Worm (Caenorhabditis elegans) whole organism, early embryonic: ENCODE results near the gene secs-1.

Source experiments
- B0310.2 ChIP-seq: sonication (generic microtip); optimal IDR thresholded peaks from 2 replicates; lab custom pipeline; 2016; ENCODE audit warnings: mild to moderate bottlenecking, missing genetic modification characterization, missing compliant biosample characterization
- F13C5.2 ChIP-seq: sonication (generic microtip); optimal IDR thresholded peaks from 2 replicates; lab custom pipeline; 2017; ENCODE audit warnings: mild to moderate bottlenecking, missing genetic modification characterization, inconsistent platforms, missing compliant biosample characterization
- aly-1 ChIP-seq: sonication (generic microtip); optimal IDR thresholded peaks from 2 replicates; lab custom pipeline; 2016; ENCODE audit warnings: missing genetic modification characterization, missing compliant biosample characterization
- ama-1 ChIP-seq: fragments of 150-350 bp; optimal IDR thresholded peaks from 2 replicates; lab custom pipeline; 2014
- ceh-13 ChIP-seq: fragments of 200-800 bp; sonication (Bioruptor generic); optimal IDR thresholded peaks from 2 replicates; lab custom pipeline; 2018; ENCODE audit warnings: mild to moderate bottlenecking, missing genetic modification characterization, missing compliant biosample characterization
- ceh-36 ChIP-seq: sonication (generic microtip); optimal IDR thresholded peaks from 2 replicates; lab custom pipeline; 2016; ENCODE audit warnings: missing genetic modification characterization, inconsistent platforms, missing compliant biosample characterization
- ets-7 ChIP-seq: sonication (generic microtip); optimal IDR thresholded peaks from 2 replicates; lab custom pipeline; 2016; ENCODE audit warnings: missing genotype, missing genetic modification characterization, missing compliant biosample characterization
- flt-1 ChIP-seq: fragments of 200-800 bp; sonication (Bioruptor generic); IDR thresholded peaks from 2 replicates; pipeline ENCODE4 v1.3.6; 2022; ENCODE audit warnings: missing genetic modification characterization, missing compliant biosample characterization
- hmbx-1 ChIP-seq: sonication (generic microtip); optimal IDR thresholded peaks from 2 replicates; lab custom pipeline; 2016; ENCODE audit warnings: mild to moderate bottlenecking, missing genetic modification characterization, missing compliant biosample characterization
- hmg-4 ChIP-seq: fragments of 200-800 bp; sonication (Bioruptor generic); optimal IDR thresholded peaks from 2 replicates; lab custom pipeline; 2018; ENCODE audit warnings: mild to moderate bottlenecking, missing genetic modification characterization, missing compliant biosample characterization
- hnd-1 ChIP-seq: sonication (generic microtip); optimal IDR thresholded peaks from 2 replicates; lab custom pipeline; 2016; ENCODE audit warnings: missing genetic modification characterization, missing compliant biosample characterization
- pes-1 ChIP-seq: fragments of 200-800 bp; sonication (Bioruptor generic); IDR thresholded peaks from 2 replicates; pipeline ENCODE4 v1.3.6; 2022; ENCODE audit warnings: missing genetic modification reagents, missing genetic modification characterization, missing compliant biosample characterization
- scrt-1 ChIP-seq: fragments of 200-800 bp; sonication (Bioruptor generic); IDR thresholded peaks from 2 replicates; pipeline ENCODE4 v1.3.6; 2022; ENCODE audit warnings: missing genetic modification characterization, missing compliant biosample characterization
- sea-1 ChIP-seq: fragments of 200-800 bp; sonication (Bioruptor generic); conservative IDR thresholded peaks from 2 replicates; pipeline ENCODE4 v1.3.6; 2022; ENCODE audit warnings: missing genetic modification characterization, missing compliant biosample characterization
- tbx-11 ChIP-seq: fragments of 200-800 bp; sonication (Bioruptor generic); IDR thresholded peaks from 2 replicates; pipeline ENCODE4 v1.3.6; 2022; ENCODE audit warnings: missing genetic modification characterization, missing compliant biosample characterization
- tbx-37 ChIP-seq: fragments of 200-800 bp; sonication (Bioruptor generic); conservative IDR thresholded peaks from 2 replicates; pipeline ENCODE4 v1.3.6; 2022; ENCODE audit warnings: missing genetic modification reagents, missing genetic modification characterization, missing compliant biosample characterization
- tra-4 ChIP-seq: sonication (generic microtip); optimal IDR thresholded peaks from 2 replicates; lab custom pipeline; 2017; ENCODE audit warnings: missing genetic modification characterization, missing compliant biosample characterization

Gene secs-1

DNA sequence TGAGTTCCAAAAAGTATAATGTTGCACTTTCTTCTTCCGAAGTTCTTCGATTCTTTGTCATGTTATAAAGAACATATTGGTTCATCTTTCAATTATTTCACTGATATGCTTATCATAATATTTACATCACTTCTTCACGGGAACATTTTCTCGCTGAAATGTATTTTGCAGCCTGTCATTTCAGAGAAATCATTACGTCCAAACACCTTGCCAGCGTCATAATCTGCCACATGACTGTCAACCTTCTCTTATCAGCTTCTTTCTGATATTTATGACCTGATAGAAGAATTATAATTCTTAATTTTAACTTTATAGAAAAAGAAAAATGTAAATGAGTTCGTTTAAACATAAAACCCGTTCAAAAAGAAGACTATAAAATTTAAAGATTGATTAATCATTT, 2.2 kb downstream of the secs-1 start:
- TF ChIP-seq flt-1 (GFP tag; lab: Robert Waterston, UW) (no peak), sea-1 (GFP tag; lab: Robert Waterston, UW) (no peak), ets-7 (no peak), scrt-1 (GFP tag; lab: Robert Waterston, UW) (no peak), hnd-1 (tag; lab: Kevin White, UChicago) (no peak), pes-1 (GFP tag; lab: Robert Waterston, UW) (no peak), tbx-11 (GFP tag; lab: Robert Waterston, UW) (no peak), aly-1 (tag; lab: Kevin White, UChicago) (no peak), B0310.2 (tag; lab: Kevin White, UChicago) (no peak), ceh-36 (tag; lab: Kevin White, UChicago) (no peak)

DNA sequence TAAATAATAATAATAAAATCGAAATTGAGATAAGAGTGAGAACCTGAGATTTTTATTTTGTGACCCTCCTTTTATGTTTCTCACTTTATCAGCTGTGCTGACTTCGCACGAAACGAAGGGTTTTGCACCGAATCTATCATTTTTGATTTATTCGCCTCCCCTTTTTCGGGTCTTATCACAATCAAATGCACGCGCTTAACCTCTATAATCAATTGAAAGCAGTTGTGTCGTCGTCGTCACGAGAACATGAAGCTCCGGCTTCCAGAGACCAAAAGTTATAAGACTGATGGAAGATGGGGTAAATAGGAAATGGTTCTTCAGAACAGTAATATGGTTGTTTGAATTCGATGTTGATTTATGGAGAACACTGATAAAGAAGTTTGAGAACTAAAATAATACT, 3.1 kb downstream of the secs-1 start, which contains the start of gene D1054.18:
Gene D1054.18 (minus strand): TSS at position 45 of the 400 bp plus-strand sequence.
- no peak for TF ChIP-seq F13C5.2 (tag; lab: Kevin White, UChicago)
- no peak for TF ChIP-seq hmbx-1
- TF ChIP-seq flt-1 (GFP tag; lab: Robert Waterston, UW): no peak
- TF ChIP-seq hmg-4: no peak
- TF ChIP-seq hnd-1 (tag; lab: Kevin White, UChicago): no peak
- TF ChIP-seq sea-1 (GFP tag; lab: Robert Waterston, UW): no peak
- no peak for TF ChIP-seq pes-1 (GFP tag; lab: Robert Waterston, UW)
- TF ChIP-seq ama-1 (lab: Kevin White, UChicago): no peak
- no peak for TF ChIP-seq scrt-1 (GFP tag; lab: Robert Waterston, UW)
- TF ChIP-seq B0310.2 (tag; lab: Kevin White, UChicago): no peak
- TF ChIP-seq aly-1 (tag; lab: Kevin White, UChicago): no peak
- no peak for TF ChIP-seq tbx-37 (GFP tag; lab: Robert Waterston, UW)
- no peak for TF ChIP-seq tra-4 (tag; lab: Kevin White, UChicago)
- no peak for TF ChIP-seq ceh-36 (tag; lab: Kevin White, UChicago)
- TF ChIP-seq tbx-11 (GFP tag; lab: Robert Waterston, UW): no peak
- no peak for TF ChIP-seq ceh-13
- no peak for TF ChIP-seq ets-7

- TF ChIP-seq aly-1 (tag; lab: Kevin White, UChicago) (no peak), ceh-36 (tag; lab: Kevin White, UChicago) (no peak), scrt-1 (GFP tag; lab: Robert Waterston, UW) (no peak), F13C5.2 (tag; lab: Kevin White, UChicago) (no peak), tbx-37 (GFP tag; lab: Robert Waterston, UW) (no peak), hnd-1 (tag; lab: Kevin White, UChicago) (no peak), sea-1 (GFP tag; lab: Robert Waterston, UW) (no peak), flt-1 (GFP tag; lab: Robert Waterston, UW) (no peak), hmg-4 (no peak), B0310.2 (tag; lab: Kevin White, UChicago) (no peak), pes-1 (GFP tag; lab: Robert Waterston, UW) (no peak), hmbx-1 (no peak), tra-4 (tag; lab: Kevin White, UChicago) (no peak), ceh-13 (no peak)
Measured at ce11 chrV:10798090-10798489, 6.2 kb downstream of the secs-1 start, which contains the start of gene srh-184. Gene srh-184 (minus strand): TSS chrV:10798190.

ce11 chrV:10795494-10795893, 8.8 kb downstream of the secs-1 start, which contains the start of gene D1054.19:
Gene D1054.19 (plus strand): TSS chrV:10795794.
- TF ChIP-seq hnd-1 (tag; lab: Kevin White, UChicago) (no peak), tbx-37 (GFP tag; lab: Robert Waterston, UW) (no peak), ets-7 (no peak), aly-1 (tag; lab: Kevin White, UChicago) (no peak), sea-1 (GFP tag; lab: Robert Waterston, UW) (no peak)

ce11 chrV:10794463-10794862, 9.8 kb downstream of the secs-1 start:
- no peak for TF ChIP-seq tra-4 (tag; lab: Kevin White, UChicago)

- TF ChIP-seq scrt-1 (GFP tag; lab: Robert Waterston, UW): no peak
- no peak for TF ChIP-seq hmbx-1
- no peak for TF ChIP-seq pes-1 (GFP tag; lab: Robert Waterston, UW)
- TF ChIP-seq ceh-13: no peak
- no peak for TF ChIP-seq sea-1 (GFP tag; lab: Robert Waterston, UW)
- TF ChIP-seq aly-1 (tag; lab: Kevin White, UChicago): no peak
- no peak for TF ChIP-seq ceh-36 (tag; lab: Kevin White, UChicago)
- TF ChIP-seq tbx-37 (GFP tag; lab: Robert Waterston, UW): no peak
Measured at ce11 chrV:10793498-10793897, 10.8 kb downstream of the secs-1 start, which contains the start of gene ule-3. Gene ule-3 (plus strand): TSS chrV:10793798.

DNA sequence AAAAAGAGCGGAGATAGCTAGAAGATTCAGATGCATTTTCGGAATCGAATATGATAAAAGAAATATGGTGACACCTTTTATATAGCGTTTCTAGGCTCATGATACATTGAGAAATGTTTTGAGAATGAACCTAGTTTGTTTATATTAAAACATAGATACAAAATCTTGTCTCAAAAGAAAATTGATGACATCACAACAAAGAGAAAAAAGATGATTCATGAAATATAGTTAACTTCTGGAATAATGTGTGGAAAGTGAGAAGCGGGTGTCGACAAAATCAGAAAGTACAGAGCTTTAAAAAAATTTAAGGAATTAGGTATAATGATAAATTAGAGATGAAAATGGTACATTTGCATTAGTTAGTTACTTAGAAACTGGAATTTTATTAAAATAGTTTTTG, 11.5 kb downstream of the secs-1 start, which contains the start of gene D1054.10:
Gene D1054.10 (minus strand): TSS at position 101 of the 400 bp plus-strand sequence.
- no peak for TF ChIP-seq B0310.2 (tag; lab: Kevin White, UChicago)
- no peak for TF ChIP-seq flt-1 (GFP tag; lab: Robert Waterston, UW)
- TF ChIP-seq aly-1 (tag; lab: Kevin White, UChicago): no peak
- TF ChIP-seq hmg-4: no peak
- TF ChIP-seq ceh-36 (tag; lab: Kevin White, UChicago): no peak
- TF ChIP-seq tbx-37 (GFP tag; lab: Robert Waterston, UW): no peak
- no peak for TF ChIP-seq pes-1 (GFP tag; lab: Robert Waterston, UW)
- no peak for TF ChIP-seq hmbx-1

DNA sequence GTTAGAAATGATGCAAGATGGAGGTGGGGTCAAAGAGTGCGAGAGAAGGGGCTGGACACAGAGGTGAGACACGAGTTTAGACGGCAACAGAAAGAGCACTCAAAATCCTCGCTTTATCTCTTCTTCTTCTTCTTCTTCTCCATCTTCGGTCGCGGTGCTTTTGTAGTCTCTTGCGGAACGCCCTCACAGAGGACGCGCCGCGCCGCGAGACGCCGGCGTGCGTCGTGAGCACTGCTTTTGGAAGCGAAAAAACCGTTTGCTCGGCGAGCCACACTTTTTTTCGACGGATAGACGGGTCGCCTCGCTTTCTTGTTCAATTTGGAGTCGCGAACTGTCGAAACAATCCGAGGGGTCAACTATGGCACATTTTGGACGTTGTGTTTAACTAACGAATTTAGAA, 13.4 kb downstream of the secs-1 start, which contains the start of gene D1054.9:
Gene D1054.9 (minus strand): TSS at position 137 of the 400 bp plus-strand sequence.
- TF ChIP-seq ets-7 (no peak), F13C5.2 (tag; lab: Kevin White, UChicago) (no peak), hmbx-1 (no peak), tra-4 (tag; lab: Kevin White, UChicago) (no peak), hmg-4 (no peak), ama-1 (lab: Kevin White, UChicago) (no peak), tbx-37 (GFP tag; lab: Robert Waterston, UW) (no peak), ceh-13 (no peak), tbx-11 (GFP tag; lab: Robert Waterston, UW) (no peak), sea-1 (GFP tag; lab: Robert Waterston, UW) (no peak), flt-1 (GFP tag; lab: Robert Waterston, UW) (no peak), hnd-1 (tag; lab: Kevin White, UChicago) (no peak), aly-1 (tag; lab: Kevin White, UChicago) (no peak), pes-1 (GFP tag; lab: Robert Waterston, UW) (no peak), ceh-36 (tag; lab: Kevin White, UChicago) (no peak)
